Worm (Caenorhabditis elegans): ENCODE measurements around the gene ceh-74.

- TF ChIP-seq nhr-11 (tag; optimal IDR thresholded peaks at IDR 0.05) (no peak), pqm-1 (tag; optimal IDR thresholded peaks at IDR 0.05) (no peak), pag-3 (tag; optimal IDR thresholded peaks at IDR 0.05; ENCODE audit: borderline replicate concordance) (no peak), syd-9 (tag; optimal IDR thresholded peaks at IDR 0.05) (no peak), dmd-4 (tag; optimal IDR thresholded peaks at IDR 0.05; ENCODE audit: borderline replicate concordance) (no peak), fkh-10 (GFP tag; optimal IDR thresholded peaks at IDR 0.05) (no peak), ceh-9 (tag; optimal IDR thresholded peaks at IDR 0.05) (no peak), ceh-31 (tag; optimal IDR thresholded peaks at IDR 0.05) (no peak), ceh-48 (tag; optimal IDR thresholded peaks at IDR 0.05) (no peak), ttx-3 (tag; optimal IDR thresholded peaks at IDR 0.05) (no peak), dve-1 (tag; optimal IDR thresholded peaks at IDR 0.05) (no peak)
Observed at ce11 chrV:14215106-14215505, 37.2 kb downstream of the ceh-74 start, which contains the start of gene T16A9.5.
